Worm (Caenorhabditis elegans): ENCODE data around the gene sars-1.
"Not testable (repeated sequence)": the region's sequence is repeated elsewhere in the genome, so short reads cannot be mapped to it uniquely, and the experiment has no call there.

sars-1 gene

DNA sequence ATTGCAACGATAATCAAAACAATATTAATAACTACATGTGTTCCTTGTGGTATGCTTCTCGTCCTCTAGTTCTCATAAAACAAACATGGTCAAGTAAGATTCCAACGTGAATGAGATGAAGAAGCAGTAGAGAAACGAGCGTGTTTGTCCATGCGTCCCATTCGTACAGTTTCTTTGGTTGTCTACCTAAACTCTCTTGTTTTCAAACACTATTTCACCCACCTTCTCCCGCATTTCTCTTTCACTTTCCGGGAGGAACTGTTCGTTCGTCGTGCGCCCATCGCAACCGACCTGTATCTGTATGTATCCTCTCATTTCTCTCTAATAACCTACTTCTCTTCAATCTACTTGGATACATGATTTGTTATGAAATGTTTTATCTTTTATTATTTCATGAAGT, 4.2 kb downstream of the sars-1 start:
- no peak for TF ChIP-seq unc-62 (GFP tag; optimal IDR thresholded peaks at IDR 0.05)

DNA sequence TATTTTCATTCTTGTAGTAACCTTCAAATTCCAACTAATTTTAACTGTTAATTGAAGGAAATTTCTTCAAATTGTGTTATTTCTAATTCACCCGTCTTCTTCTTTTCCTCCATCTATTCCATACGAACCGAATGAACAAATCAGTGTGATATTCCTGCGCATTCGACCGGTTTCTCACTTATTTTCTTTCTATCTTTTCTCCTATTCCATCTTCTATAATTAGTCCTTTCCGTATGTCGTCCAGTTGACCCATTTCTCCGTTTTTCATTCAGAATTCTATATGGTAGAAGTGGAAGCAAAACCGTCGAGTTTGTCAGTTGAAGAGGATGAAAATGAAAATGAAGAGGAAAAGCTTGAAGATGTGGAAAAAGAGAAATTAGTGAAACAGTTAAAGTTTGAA, 6.0 kb downstream of the sars-1 start, which contains the start of gene magu-4:
Gene magu-4, plus strand, starts transcription at position 218 of the 400 bp plus-strand sequence.
- TF ChIP-seq unc-62 (GFP tag; optimal IDR thresholded peaks at IDR 0.05): no peak

DNA sequence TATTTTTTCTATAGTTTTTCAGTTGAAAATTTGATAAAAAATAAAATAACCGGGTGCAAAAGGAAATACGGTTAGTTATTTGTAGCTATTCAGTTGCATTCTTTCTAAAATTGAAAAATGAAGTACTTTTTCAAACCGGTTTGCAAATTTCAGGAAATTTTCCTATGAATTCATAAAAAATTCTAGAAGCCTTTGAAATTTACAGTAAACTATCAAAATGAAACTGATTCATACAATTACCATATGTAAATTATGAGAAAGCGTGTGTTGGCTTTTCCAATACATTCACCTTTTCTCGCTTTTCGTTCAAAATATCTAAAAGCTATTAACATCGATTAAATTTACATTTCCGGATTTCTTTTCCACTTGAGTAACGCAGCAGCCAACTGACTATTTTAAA, 13.5 kb downstream of the sars-1 start, which contains the start of gene ent-7:
Gene ent-7, plus strand, starts transcription at position 301 of the 400 bp plus-strand sequence.
- no peak for TF ChIP-seq unc-62 (GFP tag; optimal IDR thresholded peaks at IDR 0.05)

DNA sequence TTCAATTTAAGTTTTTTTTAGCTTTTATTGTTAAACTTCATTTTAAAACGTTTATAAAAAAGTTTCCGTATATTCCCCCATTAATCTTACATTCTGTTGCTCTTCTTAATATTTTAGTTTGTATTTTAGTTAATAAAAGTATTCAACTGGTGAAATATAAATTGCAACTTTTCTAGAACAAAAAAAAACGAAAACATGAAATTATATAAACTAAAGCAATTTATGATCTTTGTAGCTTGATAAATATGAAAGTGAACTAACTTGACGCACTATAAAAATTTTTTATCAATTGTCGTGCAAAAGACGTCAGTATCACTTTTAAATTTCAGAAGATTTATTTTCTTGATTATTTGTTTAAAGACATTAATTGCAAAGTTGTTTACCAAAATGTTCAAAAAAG, 14.1 kb downstream of the sars-1 start, which contains the start of gene F44D12.2:
Gene F44D12.2, minus strand, starts transcription at position 101 of the 400 bp plus-strand sequence.
- TF ChIP-seq unc-62 (GFP tag; optimal IDR thresholded peaks at IDR 0.05): no peak

DNA sequence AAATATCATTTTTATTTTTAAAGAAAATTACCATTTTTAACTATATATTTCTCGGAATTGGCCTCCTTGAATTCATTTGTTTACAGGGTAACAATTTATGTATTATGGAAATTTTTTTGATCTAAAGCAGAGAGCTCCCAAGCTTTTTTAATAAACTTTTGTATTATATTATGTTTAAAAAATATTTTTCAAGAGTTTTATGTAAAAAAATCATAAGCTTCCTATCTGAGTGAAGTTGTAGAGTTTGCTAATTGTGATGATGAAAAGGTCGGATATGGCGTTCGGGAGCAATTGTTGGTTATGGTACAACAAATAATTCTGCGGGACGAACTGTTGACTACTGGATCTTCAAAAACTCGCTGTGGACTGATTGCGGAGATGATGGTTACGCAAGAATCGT, 17.8 kb downstream of the sars-1 start, which contains the start of gene F44D12.19:
Gene F44D12.19, plus strand, starts transcription at position 301 of the 400 bp plus-strand sequence.
- TF ChIP-seq unc-62 (GFP tag; optimal IDR thresholded peaks at IDR 0.05): no peak

DNA sequence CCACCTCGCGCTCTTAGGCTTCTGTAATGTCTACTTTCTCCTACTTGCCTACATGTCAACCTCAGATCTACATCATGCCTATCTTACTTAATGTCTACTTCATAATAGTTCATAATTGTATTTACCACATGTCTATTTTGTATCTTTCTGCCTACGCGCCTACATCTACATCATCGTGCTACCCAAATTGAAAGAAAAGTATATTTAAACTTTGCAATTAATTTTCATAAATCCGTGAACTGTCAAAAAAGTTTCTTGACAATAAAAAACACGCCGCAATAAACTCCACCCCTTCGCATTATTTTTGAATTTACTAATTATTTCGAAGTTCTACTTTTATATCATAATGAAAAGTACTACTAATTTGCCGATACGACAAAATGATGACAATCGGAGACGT, 19.5 kb downstream of the sars-1 start, which contains the start of gene F44D12.8:
Gene F44D12.8, plus strand, starts transcription at position 301 of the 400 bp plus-strand sequence.
- TF ChIP-seq unc-62 (GFP tag; optimal IDR thresholded peaks at IDR 0.05): no peak

DNA sequence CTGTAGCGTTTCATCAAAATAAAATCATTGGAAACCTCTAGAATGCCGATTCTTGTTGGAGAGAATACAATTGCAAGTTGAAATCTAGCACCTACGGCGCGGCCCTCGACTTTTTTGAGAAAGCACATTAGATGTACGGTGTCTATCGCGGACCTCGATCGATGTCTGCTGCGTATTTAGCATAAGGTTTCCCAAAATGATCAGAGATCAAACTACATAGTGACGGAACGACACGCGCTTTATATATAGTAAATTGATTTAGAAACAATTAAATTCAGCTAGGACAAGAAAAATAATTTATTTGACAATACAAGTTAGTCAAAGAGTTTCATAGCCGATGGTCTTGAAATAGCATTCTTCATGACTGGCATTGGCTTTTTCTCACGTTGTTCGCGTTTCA, 22.6 kb downstream of the sars-1 start:
- no peak for TF ChIP-seq unc-62 (GFP tag; optimal IDR thresholded peaks at IDR 0.05)

DNA sequence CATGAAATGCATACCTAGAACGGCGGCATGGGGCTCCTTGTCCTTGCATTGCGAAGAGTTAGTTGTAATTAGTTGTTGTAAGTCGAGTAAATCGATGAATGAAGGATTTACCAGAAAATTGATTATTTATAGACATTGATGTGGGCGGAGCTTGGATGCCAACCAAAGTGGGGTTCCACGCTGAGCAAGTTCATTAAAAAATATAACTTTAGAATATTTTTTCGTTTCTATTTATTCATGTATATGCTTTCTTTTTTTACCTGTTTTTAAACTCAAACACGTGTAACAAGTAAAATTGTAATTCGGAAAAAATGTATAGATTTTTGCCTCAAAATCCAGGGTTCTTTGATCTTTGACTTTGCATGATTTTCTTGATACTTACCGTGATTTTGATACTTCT, 24.0 kb downstream of the sars-1 start, which contains the start of gene gipc-2:
Gene gipc-2, minus strand, starts transcription at position 101 of the 400 bp plus-strand sequence.
- TF ChIP-seq unc-62 (GFP tag; optimal IDR thresholded peaks at IDR 0.05): no peak

DNA sequence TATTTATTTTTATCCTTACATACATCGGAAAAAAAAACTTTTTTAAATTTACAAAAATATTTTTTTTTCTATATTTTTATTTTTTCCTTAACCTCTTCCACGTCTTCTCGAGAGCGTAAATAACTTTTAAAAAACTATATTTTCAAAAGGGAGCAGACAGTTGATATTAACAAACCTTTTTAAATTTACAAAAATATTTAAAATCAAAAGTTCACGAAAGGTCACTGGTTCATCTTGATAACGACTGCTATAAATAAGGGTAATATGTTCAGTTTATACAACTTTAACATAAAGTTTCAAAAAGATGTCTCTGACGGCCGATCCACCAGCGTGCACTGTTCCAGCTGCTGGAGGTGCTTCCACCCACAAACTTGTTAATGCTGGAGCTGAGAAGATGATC, 25.3 kb downstream of the sars-1 start, which contains the start of the genes F44D12.16 and msd-2:
Gene F44D12.16, plus strand, starts transcription at position 301 of the 400 bp plus-strand sequence.
Gene msd-2, plus strand, starts transcription at position 305 of the 400 bp plus-strand sequence.
- not testable (repeated sequence) for TF ChIP-seq unc-62 (GFP tag; optimal IDR thresholded peaks at IDR 0.05)

DNA sequence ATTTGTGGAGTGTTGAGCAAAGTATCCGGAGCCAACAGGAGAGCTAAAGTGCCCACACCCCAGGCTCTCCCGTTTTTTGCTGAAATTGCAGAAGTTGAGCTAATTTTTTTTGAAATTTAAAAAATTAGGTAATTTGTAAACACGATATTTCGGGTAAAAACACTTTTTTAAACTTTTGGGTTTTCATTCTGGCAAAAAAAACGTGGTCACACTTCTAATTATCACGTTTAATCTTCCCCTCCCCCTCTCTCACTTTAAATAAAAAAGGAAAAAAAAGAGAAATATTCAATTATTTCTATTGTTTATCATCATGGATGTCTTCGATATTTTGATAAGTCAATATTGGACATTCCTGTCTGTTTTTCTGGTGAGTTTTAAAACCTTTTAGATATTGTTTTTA, 29.5 kb downstream of the sars-1 start, which contains the start of gene F44D12.6:
Gene F44D12.6, plus strand, starts transcription at position 301 of the 400 bp plus-strand sequence.
- no peak for TF ChIP-seq unc-62 (GFP tag; optimal IDR thresholded peaks at IDR 0.05)

DNA sequence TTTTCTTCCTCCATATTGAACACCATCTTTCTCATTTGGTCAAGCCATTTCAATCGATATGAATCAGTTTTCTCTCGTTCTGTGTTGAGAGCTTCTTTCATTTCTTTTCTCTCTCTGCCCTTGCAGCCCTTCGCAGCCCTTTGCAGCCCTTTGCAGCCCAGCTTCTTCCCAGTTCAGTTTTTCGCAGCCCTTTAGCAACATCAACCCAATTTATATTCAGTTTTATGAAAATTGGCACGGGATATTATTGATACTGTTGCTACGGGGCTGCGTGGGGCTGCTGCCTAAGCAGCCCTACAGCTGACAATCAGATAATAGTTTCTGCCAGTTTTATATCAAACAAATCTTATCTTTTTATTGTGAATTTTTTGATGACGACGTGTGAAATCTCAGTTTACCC, 33.4 kb downstream of the sars-1 start, which contains the start of gene F44D12.10:
Gene F44D12.10, minus strand, starts transcription at position 101 of the 400 bp plus-strand sequence.
- TF ChIP-seq unc-62 (GFP tag; optimal IDR thresholded peaks at IDR 0.05): no peak

DNA sequence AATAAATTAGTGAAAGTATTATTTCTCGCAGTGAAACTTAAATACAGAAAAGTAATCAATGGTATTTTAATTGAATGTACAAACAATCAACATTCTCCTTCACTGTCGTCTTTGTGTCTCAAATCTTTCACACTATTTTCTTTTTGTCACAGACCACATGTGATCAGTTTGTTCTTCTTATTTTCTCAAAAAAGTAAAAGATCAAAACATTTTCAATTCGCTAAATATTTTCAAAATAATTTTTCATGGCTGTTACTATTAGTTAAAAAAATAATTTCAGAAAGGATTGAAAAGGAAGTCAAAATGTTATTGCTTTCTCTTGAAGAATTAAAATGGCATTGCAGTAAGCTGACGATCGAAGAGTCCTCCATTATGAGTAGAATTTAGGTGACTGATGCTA, 37.3 kb downstream of the sars-1 start, which contains the start of gene dhs-31:
Gene dhs-31, minus strand, starts transcription at position 101 of the 400 bp plus-strand sequence.
- no peak for TF ChIP-seq unc-62 (GFP tag; optimal IDR thresholded peaks at IDR 0.05)

DNA sequence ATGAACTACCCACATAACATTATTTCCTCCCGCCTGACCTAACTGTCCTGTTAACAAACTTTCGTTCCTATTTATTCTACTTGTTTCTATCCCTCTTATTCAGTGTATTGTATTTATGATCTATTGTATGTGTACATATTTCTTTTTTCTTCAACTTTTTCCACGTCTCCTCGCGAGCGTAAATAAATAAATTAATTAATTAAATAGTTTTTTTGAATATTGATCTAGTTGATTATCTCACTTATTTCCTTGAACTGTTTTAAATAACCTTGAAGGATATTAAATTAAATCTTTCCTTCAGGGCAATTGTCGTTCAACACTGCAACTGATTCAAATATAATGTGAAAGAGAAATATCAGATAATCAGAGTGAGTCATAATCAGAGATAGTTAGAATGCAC, 39.4 kb downstream of the sars-1 start, which contains the start of gene frk-1:
Gene frk-1, plus strand, starts transcription at position 301 of the 400 bp plus-strand sequence.
- no peak for TF ChIP-seq unc-62 (GFP tag; optimal IDR thresholded peaks at IDR 0.05)

DNA sequence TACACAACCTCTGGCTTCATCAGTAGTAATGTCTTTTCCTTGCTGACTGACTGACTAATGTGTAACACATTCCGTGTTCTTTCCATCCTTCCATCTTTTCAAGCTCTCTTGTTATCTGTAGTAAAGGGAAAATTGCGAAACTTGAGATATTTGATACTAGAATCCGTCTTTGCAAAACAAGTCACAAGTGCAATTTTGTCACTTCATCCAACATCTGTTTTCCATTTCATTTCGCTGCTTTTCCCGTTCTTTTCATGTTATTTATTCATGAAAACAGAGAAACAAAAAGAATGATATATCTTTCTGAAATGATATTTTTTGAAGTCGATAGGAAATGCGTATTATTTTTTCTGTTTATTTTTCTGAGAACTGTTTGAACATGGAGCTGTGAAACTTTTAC, 42.5 kb downstream of the sars-1 start:
- TF ChIP-seq unc-62 (GFP tag; optimal IDR thresholded peaks at IDR 0.05): no peak

DNA sequence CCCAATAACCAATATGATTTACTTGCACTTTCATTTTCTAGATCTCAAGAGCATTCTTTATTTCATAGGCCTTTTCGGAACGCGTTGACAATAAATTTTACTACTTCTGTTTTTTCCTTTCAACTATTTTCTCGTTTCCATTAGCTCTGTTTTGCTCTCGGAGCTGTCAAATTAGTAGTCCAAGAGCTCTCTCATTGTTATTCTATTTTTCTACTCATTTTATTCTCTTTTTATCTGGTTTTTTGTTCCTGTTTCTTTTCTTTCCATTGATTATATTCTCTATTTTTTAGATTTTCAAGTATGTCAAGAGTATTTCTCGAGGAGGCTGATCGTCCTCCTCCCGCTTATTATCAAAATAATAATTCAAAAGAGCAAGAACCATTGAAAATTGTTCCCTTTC, 43.6 kb downstream of the sars-1 start, which contains the start of gene T04B2.3:
Gene T04B2.3, plus strand, starts transcription at position 301 of the 400 bp plus-strand sequence.
- no peak for TF ChIP-seq unc-62 (GFP tag; optimal IDR thresholded peaks at IDR 0.05)

DNA sequence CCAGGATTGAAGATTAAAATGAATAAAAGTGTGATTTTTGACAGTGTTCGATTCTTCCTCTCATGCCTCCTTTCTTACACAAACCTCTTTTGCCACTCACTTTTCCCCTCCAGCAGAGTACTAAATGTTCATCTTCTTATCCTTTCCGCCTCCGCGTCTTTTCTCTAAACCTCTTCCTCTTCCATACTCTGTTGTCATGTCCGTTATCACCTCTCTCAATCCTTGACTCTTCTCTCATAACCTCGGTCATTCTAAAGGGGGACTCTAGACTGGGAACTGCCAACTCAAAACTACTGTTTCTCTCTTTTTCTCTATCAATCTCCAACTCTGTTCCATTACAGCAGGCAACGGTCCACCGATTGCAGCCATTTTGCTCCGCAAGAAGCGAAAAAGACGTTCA, 44.7 kb downstream of the sars-1 start:
- TF ChIP-seq unc-62 (GFP tag; optimal IDR thresholded peaks at IDR 0.05): no peak

DNA sequence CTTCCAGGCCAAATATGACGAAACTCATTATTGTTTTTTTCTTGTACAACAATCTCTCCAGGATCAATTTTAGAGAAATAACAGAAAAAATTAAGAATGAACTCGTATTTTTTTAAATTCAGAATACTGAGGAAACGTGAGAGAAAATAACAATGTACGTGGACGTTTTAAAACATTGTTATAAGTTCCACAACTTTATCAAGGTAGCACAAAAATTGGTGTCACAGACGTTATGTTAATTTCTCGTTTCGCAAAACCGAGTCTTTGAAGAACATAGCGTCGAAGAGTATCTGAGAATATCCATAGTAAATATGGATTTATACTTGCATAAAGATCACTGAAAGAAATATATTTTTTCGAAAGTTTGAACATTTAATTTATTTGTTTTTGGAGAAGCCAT, 47.6 kb downstream of the sars-1 start, which contains the start of gene T04B2.8:
Gene T04B2.8, minus strand, starts transcription at position 101 of the 400 bp plus-strand sequence.
- TF ChIP-seq unc-62 (GFP tag; optimal IDR thresholded peaks at IDR 0.05): no peak
